Fruit fly (Drosophila melanogaster) whole organism, adult: ENCODE data around the gene CG8664.

ENCODE experiments used
- CG11617 ChIP-seq: fragments of 200-800 bp; sonication (Bioruptor generic); optimal IDR thresholded peaks from 2 replicates; lab custom pipeline; 2017; ENCODE audit warnings: mild to moderate bottlenecking, missing biosample characterization, missing genetic modification reagents, missing genetic modification characterization
- CG12768 ChIP-seq: fragments of 200-800 bp; sonication (Bioruptor generic); optimal IDR thresholded peaks from 2 replicates; lab custom pipeline; 2017; ENCODE audit warnings: missing biosample characterization, missing genetic modification characterization, mild to moderate bottlenecking, moderate library complexity, missing genetic modification reagents
- CG14711 ChIP-seq: fragments of 200-800 bp; sonication (Bioruptor generic); optimal IDR thresholded peaks from 2 replicates; lab custom pipeline; 2018; ENCODE audit warnings: missing biosample characterization, mild to moderate bottlenecking, missing genetic modification characterization, moderate library complexity
- CG1620 ChIP-seq: fragments of 200-800 bp; sonication (Bioruptor generic); optimal IDR thresholded peaks from 2 replicates; lab custom pipeline; 2016; ENCODE audit warnings: missing biosample characterization, missing genetic modification characterization
- CG33017 ChIP-seq: fragments of 200-800 bp; sonication (Bioruptor generic); optimal IDR thresholded peaks from 2 replicates; lab custom pipeline; 2018; ENCODE audit warnings: missing biosample characterization, mild to moderate bottlenecking, missing genetic modification characterization, moderate library complexity
- CG5204 ChIP-seq: fragments of 200-800 bp; sonication (Bioruptor generic); optimal IDR thresholded peaks from 2 replicates; lab custom pipeline; 2016; ENCODE audit warnings: missing biosample characterization, missing genetic modification characterization
- CG7045 ChIP-seq: fragments of 200-800 bp; sonication (Bioruptor generic); optimal IDR thresholded peaks from 2 replicates; lab custom pipeline; 2017; ENCODE audit warnings: missing biosample characterization, mild to moderate bottlenecking, missing genetic modification characterization
- CG7101 ChIP-seq: fragments of 200-800 bp; sonication (Bioruptor generic); optimal IDR thresholded peaks from 2 replicates; lab custom pipeline; 2018; ENCODE audit warnings: missing biosample characterization, mild to moderate bottlenecking, missing genetic modification characterization, moderate library complexity
- Clk ChIP-seq: fragments of 200-800 bp; sonication (Bioruptor generic); optimal IDR thresholded peaks from 2 replicates; lab custom pipeline; 2017; ENCODE audit warnings: missing biosample characterization, missing genetic modification characterization
- Crg-1 ChIP-seq: fragments of 200-800 bp; sonication (Bioruptor generic); optimal IDR thresholded peaks from 2 replicates; lab custom pipeline; 2016; ENCODE audit warnings: missing biosample characterization, missing genetic modification characterization
- Hr96 ChIP-seq: fragments of 200-800 bp; sonication (Bioruptor generic); optimal IDR thresholded peaks from 2 replicates; lab custom pipeline; 2016; ENCODE audit warnings: missing biosample characterization, missing genetic modification characterization
- Mnt ChIP-seq: fragments of 200-800 bp; sonication (Bioruptor generic); optimal IDR thresholded peaks from 2 replicates; lab custom pipeline; 2016; ENCODE audit warnings: missing biosample characterization, mild to moderate bottlenecking, missing genetic modification characterization
- bab1 ChIP-seq: fragments of 200-800 bp; sonication (Bioruptor generic); optimal IDR thresholded peaks from 3 replicates; lab custom pipeline; 2019; ENCODE audit warnings: missing biosample characterization, mild to moderate bottlenecking, missing genetic modification characterization, moderate library complexity
- cic ChIP-seq: fragments of 200-800 bp; sonication (Bioruptor generic); optimal IDR thresholded peaks from 2 replicates; lab custom pipeline; 2017; ENCODE audit warnings: missing biosample characterization, mild to moderate bottlenecking, missing genetic modification characterization, moderate library complexity
- cnc ChIP-seq, 2 experiments: fragments of >200 bp; optimal IDR thresholded peaks; 2 replicates each; lab custom pipeline; 2017
- kay ChIP-seq: fragments of 200-800 bp; sonication (Bioruptor generic); peaks from one replicate; lab custom pipeline; 2016; ENCODE audit warnings: missing biosample characterization, missing genetic modification characterization, borderline replicate concordance
- ovo ChIP-seq: fragments of 200-800 bp; sonication (Bioruptor generic); optimal IDR thresholded peaks from 2 replicates; lab custom pipeline; 2016; ENCODE audit warnings: missing biosample characterization, missing genetic modification characterization
- pad ChIP-seq: fragments of 200-800 bp; sonication (Bioruptor generic); optimal IDR thresholded peaks from 3 replicates; lab custom pipeline; 2017; ENCODE audit warnings: missing biosample characterization, missing genetic modification characterization, mild to moderate bottlenecking, moderate library complexity, missing genetic modification reagents
- tj ChIP-seq: fragments of 200-800 bp; sonication (Bioruptor generic); optimal IDR thresholded peaks from 3 replicates; lab custom pipeline; 2017; ENCODE audit warnings: missing biosample characterization, mild to moderate bottlenecking, missing genetic modification characterization, moderate library complexity
- toe ChIP-seq: fragments of 200-800 bp; sonication (Bioruptor generic); optimal IDR thresholded peaks from 2 replicates; lab custom pipeline; 2016; ENCODE audit warnings: missing biosample characterization, missing genetic modification characterization

CG8664 gene

dm6 chrX:17289225-17289624, 6.7 kb upstream of the CG8664 start:
- TF ChIP-seq CG11617 (GFP tag; lab: Kevin White, UChicago) (no peak), cic (GFP tag; lab: Kevin White, UChicago) (no peak), Crg-1 (GFP tag; lab: Kevin White, UChicago) (no peak), CG7101 (no peak), CG33017 (tag; lab: Kevin White, UChicago) (no peak), cnc (optimal IDR thresholded peaks at IDR 0.05; lab: Kevin White, UChicago) (no peak), CG14711 (tag; lab: Kevin White, UChicago) (no peak), CG5204 (GFP tag; lab: Kevin White, UChicago) (no peak), tj (GFP tag; lab: Kevin White, UChicago) (no peak), pad (GFP tag; lab: Kevin White, UChicago) (no peak)

- TF ChIP-seq Mnt (GFP tag; lab: Kevin White, UChicago) (peak; percentile 62), bab1 (GFP tag; lab: Kevin White, UChicago) (peak; percentile 50), CG7101 (no peak), CG33017 (tag; lab: Kevin White, UChicago) (no peak), cic (GFP tag; lab: Kevin White, UChicago) (peak; percentile 93), CG12768 (GFP tag; lab: Kevin White, UChicago) (peak; percentile 7)
These were observed 2.5 kb upstream of the CG8664 start for dm6 chrX:17285069-17285468.

- TF ChIP-seq CG5204 (GFP tag; lab: Kevin White, UChicago): no peak
- no peak for TF ChIP-seq Clk (GFP tag; lab: Kevin White, UChicago)
- no peak for TF ChIP-seq kay (GFP tag; lab: Kevin White, UChicago)
- TF ChIP-seq toe (GFP tag; lab: Kevin White, UChicago): no peak
- no peak for TF ChIP-seq CG7045 (GFP tag; lab: Kevin White, UChicago)
- TF ChIP-seq CG14711 (tag; lab: Kevin White, UChicago): no peak
- no peak for TF ChIP-seq cic (GFP tag; lab: Kevin White, UChicago)
- TF ChIP-seq pad (GFP tag; lab: Kevin White, UChicago): no peak
- no peak for TF ChIP-seq CG33017 (tag; lab: Kevin White, UChicago)
- TF ChIP-seq Hr96 (GFP tag; lab: Kevin White, UChicago): no peak
- TF ChIP-seq Crg-1 (GFP tag; lab: Kevin White, UChicago): no peak
- no peak for TF ChIP-seq CG1620 (GFP tag; lab: Kevin White, UChicago)
- no peak for TF ChIP-seq Mnt (GFP tag; lab: Kevin White, UChicago)
These were observed 1.9 kb upstream of the CG8664 start, which contains the start of gene CG8661 for dm6 chrX:17284400-17284799. CG8661 (minus strand) TSS chrX:17284500.

- TF ChIP-seq Clk (GFP tag; lab: Kevin White, UChicago): no peak
- no peak for TF ChIP-seq CG7045 (GFP tag; lab: Kevin White, UChicago)
- no peak for TF ChIP-seq toe (GFP tag; lab: Kevin White, UChicago)
- no peak for TF ChIP-seq pad (GFP tag; lab: Kevin White, UChicago)
- TF ChIP-seq tj (GFP tag; lab: Kevin White, UChicago): no peak
- no peak for TF ChIP-seq CG5204 (GFP tag; lab: Kevin White, UChicago)
- TF ChIP-seq CG14711 (tag; lab: Kevin White, UChicago): no peak
- TF ChIP-seq kay (GFP tag; lab: Kevin White, UChicago): no peak
- TF ChIP-seq CG7101: no peak
These were observed 330 bp downstream of the CG8664 start, which contains the start of gene CG5445 for dm6 chrX:17282196-17282595. CG5445 (plus strand) TSS chrX:17282496.

dm6 chrX:17274798-17275197, 7.7 kb downstream of the CG8664 start:
- TF ChIP-seq cnc (optimal IDR thresholded peaks at IDR 0.05; lab: Kevin White, UChicago): no peak
- TF ChIP-seq kay (GFP tag; lab: Kevin White, UChicago): no peak
- TF ChIP-seq CG33017 (tag; lab: Kevin White, UChicago): no peak
- TF ChIP-seq CG11617 (GFP tag; lab: Kevin White, UChicago): no peak
- TF ChIP-seq ovo (GFP tag; lab: Kevin White, UChicago): no peak
- no peak for TF ChIP-seq Hr96 (GFP tag; lab: Kevin White, UChicago)
- no peak for TF ChIP-seq cic (GFP tag; lab: Kevin White, UChicago)

- no peak for TF ChIP-seq Hr96 (GFP tag; lab: Kevin White, UChicago)
- no peak for TF ChIP-seq pad (GFP tag; lab: Kevin White, UChicago)
- TF ChIP-seq CG14711 (tag; lab: Kevin White, UChicago): no peak
- TF ChIP-seq cic (GFP tag; lab: Kevin White, UChicago): no peak
- no peak for TF ChIP-seq CG1620 (GFP tag; lab: Kevin White, UChicago)
- no peak for TF ChIP-seq CG7101
- TF ChIP-seq CG11617 (GFP tag; lab: Kevin White, UChicago): no peak
- TF ChIP-seq Clk (GFP tag; lab: Kevin White, UChicago): no peak
- TF ChIP-seq Crg-1 (GFP tag; lab: Kevin White, UChicago): no peak
- TF ChIP-seq CG7045 (GFP tag; lab: Kevin White, UChicago): no peak
- no peak for TF ChIP-seq ovo (GFP tag; lab: Kevin White, UChicago)
- TF ChIP-seq kay (GFP tag; lab: Kevin White, UChicago): no peak
- TF ChIP-seq bab1 (GFP tag; lab: Kevin White, UChicago): no peak
These were observed 17.0 kb downstream of the CG8664 start for dm6 chrX:17265402-17266028.
